Fruit fly (Drosophila melanogaster): ENCODE results near the gene RhoL.

The RhoL gene

DNA sequence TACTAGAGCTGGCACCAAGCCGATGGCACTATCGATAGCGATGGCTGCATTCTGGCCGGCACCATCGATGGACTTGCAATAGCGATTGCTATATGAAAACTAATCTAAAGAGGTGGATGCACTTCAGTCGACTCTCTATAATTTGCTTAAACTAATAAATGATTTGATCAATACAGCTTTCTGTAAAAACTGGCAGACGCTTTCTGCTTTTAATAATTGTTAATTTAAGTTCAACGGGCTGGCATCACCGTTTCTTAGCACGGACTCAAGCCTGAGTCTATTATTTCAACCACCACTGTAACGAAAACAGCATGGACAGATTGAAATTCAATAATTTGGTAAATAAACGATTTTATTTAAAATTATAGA, 10.7 kb upstream of the RhoL start, which contains the start of the genes Ras85D and Rlb1 (continued):
- TF ChIP-seq Lim3 (GFP tag; IDR thresholded peaks at IDR 0.05): no peak
- TF ChIP-seq run (tag; optimal IDR thresholded peaks at IDR 0.05): no peak
- TF ChIP-seq emc (GFP tag; optimal IDR thresholded peaks at IDR 0.05): peak; percentile 37
- peak; percentile 52 for TF ChIP-seq CG7271 (tag; optimal IDR thresholded peaks at IDR 0.05)
- no peak for TF ChIP-seq slbo (GFP tag; IDR thresholded peaks at IDR 0.05)
- TF ChIP-seq CG10267 (tag; optimal IDR thresholded peaks at IDR 0.05): peak; percentile 67
- TF ChIP-seq BEAF-32 (GFP tag; optimal IDR thresholded peaks at IDR 0.05): peak; percentile 98
- TF ChIP-seq lola (GFP tag; optimal IDR thresholded peaks at IDR 0.05): peak in 1 of 3 experiments; percentile 57
- TF ChIP-seq nerfin-1 (tag; optimal IDR thresholded peaks at IDR 0.05): peak; percentile 51
- TF ChIP-seq sug (tag; optimal IDR thresholded peaks at IDR 0.05): peak; percentile 84
- no peak for TF ChIP-seq sna (GFP tag; IDR thresholded peaks at IDR 0.05; ENCODE audit: partially characterized antibody)
- TF ChIP-seq CG1024 (GFP tag; IDR thresholded peaks at IDR 0.05): no peak
- TF ChIP-seq ase (GFP tag; IDR thresholded peaks at IDR 0.05): no peak
- no peak for TF ChIP-seq Hr78 (GFP tag; optimal IDR thresholded peaks at IDR 0.05)
- peak; percentile 77 for TF ChIP-seq Ets97D (GFP tag; optimal IDR thresholded peaks at IDR 0.05)
- no peak for TF ChIP-seq C15 (GFP tag; IDR thresholded peaks at IDR 0.05)
- no peak for TF ChIP-seq scrt (GFP tag; optimal IDR thresholded peaks at IDR 0.05)
- TF ChIP-seq NK7.1 (GFP tag; optimal IDR thresholded peaks at IDR 0.05): peak; percentile 71
- TF ChIP-seq Vsx1 (GFP tag; optimal IDR thresholded peaks at IDR 0.05): no peak
- peak; percentile 83 for TF ChIP-seq HLH54F (GFP tag; optimal IDR thresholded peaks at IDR 0.05)
- peak; percentile 45 for TF ChIP-seq da (GFP tag; optimal IDR thresholded peaks at IDR 0.05)
- peak; percentile 56 for TF ChIP-seq PHDP (tag; optimal IDR thresholded peaks at IDR 0.05)
- peak; percentile 47 for TF ChIP-seq CG10462 (GFP tag; optimal IDR thresholded peaks at IDR 0.05)
- peak; percentile 80 for TF ChIP-seq CG13775 (GFP tag; optimal IDR thresholded peaks at IDR 0.05)
- TF ChIP-seq CG7372 (GFP tag; IDR thresholded peaks at IDR 0.05): no peak
- TF ChIP-seq Ptx1 (GFP tag; IDR thresholded peaks at IDR 0.05): no peak
- no peak for TF ChIP-seq Hmr (GFP tag; optimal IDR thresholded peaks at IDR 0.05)
- TF ChIP-seq CG7745 (tag; optimal IDR thresholded peaks at IDR 0.05): no peak
- TF ChIP-seq trem (tag; optimal IDR thresholded peaks at IDR 0.05): peak; percentile 79
- TF ChIP-seq yki (optimal IDR thresholded peaks at IDR 0.05): no peak
- peak; percentile 50 for TF ChIP-seq hkb (optimal IDR thresholded peaks at IDR 0.05)
- no peak for TF ChIP-seq hkb (GFP tag; IDR thresholded peaks at IDR 0.05)
- TF ChIP-seq ems (GFP tag; optimal IDR thresholded peaks at IDR 0.05): peak; percentile 86
- no peak for TF ChIP-seq CG5953 (GFP tag; IDR thresholded peaks at IDR 0.05)
- no peak for TF ChIP-seq chinmo (GFP tag; IDR thresholded peaks at IDR 0.05; ENCODE audit: partially characterized antibody)
- peak; percentile 70 for TF ChIP-seq CG10147 (GFP tag; optimal IDR thresholded peaks at IDR 0.05)
- TF ChIP-seq wdn (GFP tag; IDR thresholded peaks at IDR 0.05): no peak
- TF ChIP-seq cad (GFP tag; optimal IDR thresholded peaks at IDR 0.05): no peak
- TF ChIP-seq CG14441 (GFP tag; IDR thresholded peaks at IDR 0.05): no peak
- TF ChIP-seq CG3065 (GFP tag; optimal IDR thresholded peaks at IDR 0.05): peak; percentile 76
- no peak for TF ChIP-seq Opbp (GFP tag; IDR thresholded peaks at IDR 0.05; ENCODE audit: partially characterized antibody)
- peak; percentile 96 for TF ChIP-seq Med (GFP tag)
- TF ChIP-seq NC2β (GFP tag; optimal IDR thresholded peaks at IDR 0.05): peak; percentile 76
- TF ChIP-seq CG2202 (tag; optimal IDR thresholded peaks at IDR 0.05): peak; percentile 17
- TF ChIP-seq dmrt11E (tag; optimal IDR thresholded peaks at IDR 0.05): peak; percentile 57
- peak; percentile 80 for TF ChIP-seq CG1647 (GFP tag; optimal IDR thresholded peaks at IDR 0.05)
- peak; percentile 52 for TF ChIP-seq CG13296 (GFP tag; optimal IDR thresholded peaks at IDR 0.05)
- TF ChIP-seq phol (tag; optimal IDR thresholded peaks at IDR 0.05): peak; percentile 80
- TF ChIP-seq Dad (GFP tag; optimal IDR thresholded peaks at IDR 0.05): peak; percentile 67
- TF ChIP-seq gsb (GFP tag; IDR thresholded peaks at IDR 0.05): no peak
- TF ChIP-seq Hsf (GFP tag; optimal IDR thresholded peaks at IDR 0.05): peak; percentile 75
- no peak for TF ChIP-seq Spps (tag; optimal IDR thresholded peaks at IDR 0.05)
